Worm (Caenorhabditis elegans) whole organism, young adult: Measurements from ENCODE around the gene glrx-3.

Experiments
- ama-1 ChIP-seq, 3 experiments: fragments of 150-350 bp in 1 of 3; sonication (generic microtip) in 2 of 3; optimal IDR thresholded peaks; 2 replicates each; lab custom pipeline; 2014 to 2018; ENCODE audit warnings: missing biosample characterization in 2 of 3, missing genetic modification characterization in 2 of 3, missing genetic modification reagents in 2 of 3
- ceh-91 ChIP-seq: fragments of 200-800 bp; sonication (Bioruptor generic); IDR thresholded peaks from 2 replicates; pipeline ENCODE4 v1.3.6; 2022; ENCODE audit warnings: missing genetic modification reagents, missing genetic modification characterization, missing compliant biosample characterization
- dox-1 ChIP-seq: fragments of 200-800 bp; sonication (Bioruptor generic); IDR thresholded peaks from 2 replicates; pipeline ENCODE4 v1.3.6; 2022; ENCODE audit warnings: missing genetic modification reagents, missing genetic modification characterization, missing compliant biosample characterization
- hsf-1 ChIP-seq: fragments of 200-800 bp; sonication (Bioruptor generic); IDR thresholded peaks from 2 replicates; pipeline ENCODE4 v1.3.6; 2022; ENCODE audit warnings: missing genetic modification reagents, missing genetic modification characterization, missing compliant biosample characterization
- lir-1 ChIP-seq: fragments of 200-800 bp; sonication (Bioruptor generic); conservative IDR thresholded peaks from 2 replicates; pipeline ENCODE4 v1.3.6; 2022; ENCODE audit warnings: missing genetic modification reagents, missing genetic modification characterization, missing compliant biosample characterization
- lsl-1 ChIP-seq: fragments of 200-800 bp; sonication (Bioruptor generic); optimal IDR thresholded peaks from 2 replicates; lab custom pipeline; 2018; ENCODE audit warnings: mild to moderate bottlenecking, missing genetic modification characterization, moderate library complexity, missing compliant biosample characterization
- sea-2 ChIP-seq: fragments of 200-800 bp; sonication (Bioruptor generic); IDR thresholded peaks from 2 replicates; pipeline ENCODE4 v1.3.6; 2022; ENCODE audit warnings: missing genetic modification characterization, missing compliant biosample characterization
- zim-3 ChIP-seq: sonication (generic microtip); optimal IDR thresholded peaks from 2 replicates; lab custom pipeline; 2017; ENCODE audit warnings: mild to moderate bottlenecking, missing genetic modification characterization, moderate library complexity, missing compliant biosample characterization
- ztf-28 ChIP-seq: fragments of 200-800 bp; sonication (Bioruptor generic); IDR thresholded peaks from 2 replicates; pipeline ENCODE4 v1.3.6; 2022; ENCODE audit warnings: missing genetic modification reagents, missing genetic modification characterization, missing compliant biosample characterization

- no peak for TF ChIP-seq hsf-1
- no peak for TF ChIP-seq ama-1 (optimal IDR thresholded peaks at IDR 0.05; lab: Kevin White, UChicago)
- no peak for TF ChIP-seq ama-1 (GFP tag; optimal IDR thresholded peaks at IDR 0.05; lab: Kevin White, UChicago)
- TF ChIP-seq sea-2 (GFP tag; lab: Robert Waterston, UW): no peak
- TF ChIP-seq lsl-1 (GFP tag; lab: Kevin White, UChicago): no peak
- TF ChIP-seq zim-3 (tag; lab: Kevin White, UChicago): no peak
- TF ChIP-seq ztf-28: no peak
- no peak for TF ChIP-seq lir-1 (GFP tag; lab: Robert Waterston, UW)
- TF ChIP-seq dox-1 (GFP tag; lab: Robert Waterston, UW): no peak
- no peak for TF ChIP-seq ceh-91 (GFP tag; lab: Robert Waterston, UW)
Observed at ce11 chrV:4386173-4386572, 45.1 kb upstream of the glrx-3 start, which contains the start of gene F13A2.10.
